Worm (Caenorhabditis elegans): ENCODE measurements around the gene dif-1.

DNA sequence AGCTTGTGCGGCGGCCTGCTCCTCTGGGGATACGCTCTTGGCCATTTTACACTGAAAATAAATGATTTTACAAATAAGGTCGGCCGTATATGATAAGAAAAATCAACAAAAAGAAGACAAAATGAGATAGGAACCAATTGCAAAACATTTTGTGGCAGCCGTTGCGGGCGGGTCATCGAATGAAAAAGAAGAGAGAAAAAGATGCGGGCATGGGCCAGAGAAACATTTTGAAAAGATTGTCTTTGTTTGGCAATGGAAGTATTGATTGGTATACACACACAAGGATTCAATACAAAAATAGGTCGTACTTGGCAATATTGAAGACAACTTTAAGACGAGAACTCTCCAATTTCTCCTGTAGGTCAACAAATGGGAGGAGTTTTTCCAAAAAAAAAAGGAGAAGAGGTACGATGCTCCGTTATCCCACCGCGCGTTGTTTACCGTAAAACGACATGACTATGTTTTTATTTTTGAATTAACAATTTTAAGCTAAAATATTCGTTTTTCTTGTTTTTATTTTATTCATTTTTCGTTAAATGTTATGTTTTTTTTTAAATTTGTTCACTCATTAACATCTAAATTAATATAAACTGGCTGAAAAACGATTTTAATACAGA, 40.1 kb downstream of the dif-1 start, which contains the start of the genes plc-4 and R05G6.4:
- no peak for TF ChIP-seq tbp1 (GFP tag; optimal IDR thresholded peaks at IDR 0.05)
- no peak for TF ChIP-seq fkh-3 (tag; optimal IDR thresholded peaks at IDR 0.05)
- TF ChIP-seq nhr-90 (tag; optimal IDR thresholded peaks at IDR 0.05), result no peak
